Worm (Caenorhabditis elegans) whole organism, early embryonic: Measurements from ENCODE around the gene C10A4.1.

ENCODE experiments used
- B0310.2 ChIP-seq: sonication (generic microtip); optimal IDR thresholded peaks from 2 replicates; lab custom pipeline; 2016; ENCODE audit warnings: mild to moderate bottlenecking, missing genetic modification characterization, missing compliant biosample characterization
- F13C5.2 ChIP-seq: sonication (generic microtip); optimal IDR thresholded peaks from 2 replicates; lab custom pipeline; 2017; ENCODE audit warnings: mild to moderate bottlenecking, missing genetic modification characterization, inconsistent platforms, missing compliant biosample characterization
- aly-1 ChIP-seq: sonication (generic microtip); optimal IDR thresholded peaks from 2 replicates; lab custom pipeline; 2016; ENCODE audit warnings: missing genetic modification characterization, missing compliant biosample characterization
- ama-1 ChIP-seq: fragments of 150-350 bp; optimal IDR thresholded peaks from 2 replicates; lab custom pipeline; 2014
- ceh-13 ChIP-seq: fragments of 200-800 bp; sonication (Bioruptor generic); optimal IDR thresholded peaks from 2 replicates; lab custom pipeline; 2018; ENCODE audit warnings: mild to moderate bottlenecking, missing genetic modification characterization, missing compliant biosample characterization
- ceh-36 ChIP-seq: sonication (generic microtip); optimal IDR thresholded peaks from 2 replicates; lab custom pipeline; 2016; ENCODE audit warnings: missing genetic modification characterization, inconsistent platforms, missing compliant biosample characterization
- ets-7 ChIP-seq: sonication (generic microtip); optimal IDR thresholded peaks from 2 replicates; lab custom pipeline; 2016; ENCODE audit warnings: missing genotype, missing genetic modification characterization, missing compliant biosample characterization
- flt-1 ChIP-seq: fragments of 200-800 bp; sonication (Bioruptor generic); IDR thresholded peaks from 2 replicates; pipeline ENCODE4 v1.3.6; 2022; ENCODE audit warnings: missing genetic modification characterization, missing compliant biosample characterization
- hmbx-1 ChIP-seq: sonication (generic microtip); optimal IDR thresholded peaks from 2 replicates; lab custom pipeline; 2016; ENCODE audit warnings: mild to moderate bottlenecking, missing genetic modification characterization, missing compliant biosample characterization
- hmg-4 ChIP-seq: fragments of 200-800 bp; sonication (Bioruptor generic); optimal IDR thresholded peaks from 2 replicates; lab custom pipeline; 2018; ENCODE audit warnings: mild to moderate bottlenecking, missing genetic modification characterization, missing compliant biosample characterization
- hnd-1 ChIP-seq: sonication (generic microtip); optimal IDR thresholded peaks from 2 replicates; lab custom pipeline; 2016; ENCODE audit warnings: missing genetic modification characterization, missing compliant biosample characterization
- pes-1 ChIP-seq: fragments of 200-800 bp; sonication (Bioruptor generic); IDR thresholded peaks from 2 replicates; pipeline ENCODE4 v1.3.6; 2022; ENCODE audit warnings: missing genetic modification reagents, missing genetic modification characterization, missing compliant biosample characterization
- scrt-1 ChIP-seq: fragments of 200-800 bp; sonication (Bioruptor generic); IDR thresholded peaks from 2 replicates; pipeline ENCODE4 v1.3.6; 2022; ENCODE audit warnings: missing genetic modification characterization, missing compliant biosample characterization
- sea-1 ChIP-seq: fragments of 200-800 bp; sonication (Bioruptor generic); conservative IDR thresholded peaks from 2 replicates; pipeline ENCODE4 v1.3.6; 2022; ENCODE audit warnings: missing genetic modification characterization, missing compliant biosample characterization
- tbx-11 ChIP-seq: fragments of 200-800 bp; sonication (Bioruptor generic); IDR thresholded peaks from 2 replicates; pipeline ENCODE4 v1.3.6; 2022; ENCODE audit warnings: missing genetic modification characterization, missing compliant biosample characterization
- tbx-37 ChIP-seq: fragments of 200-800 bp; sonication (Bioruptor generic); conservative IDR thresholded peaks from 2 replicates; pipeline ENCODE4 v1.3.6; 2022; ENCODE audit warnings: missing genetic modification reagents, missing genetic modification characterization, missing compliant biosample characterization
- tra-4 ChIP-seq: sonication (generic microtip); optimal IDR thresholded peaks from 2 replicates; lab custom pipeline; 2017; ENCODE audit warnings: missing genetic modification characterization, missing compliant biosample characterization

Gene C10A4.1

DNA sequence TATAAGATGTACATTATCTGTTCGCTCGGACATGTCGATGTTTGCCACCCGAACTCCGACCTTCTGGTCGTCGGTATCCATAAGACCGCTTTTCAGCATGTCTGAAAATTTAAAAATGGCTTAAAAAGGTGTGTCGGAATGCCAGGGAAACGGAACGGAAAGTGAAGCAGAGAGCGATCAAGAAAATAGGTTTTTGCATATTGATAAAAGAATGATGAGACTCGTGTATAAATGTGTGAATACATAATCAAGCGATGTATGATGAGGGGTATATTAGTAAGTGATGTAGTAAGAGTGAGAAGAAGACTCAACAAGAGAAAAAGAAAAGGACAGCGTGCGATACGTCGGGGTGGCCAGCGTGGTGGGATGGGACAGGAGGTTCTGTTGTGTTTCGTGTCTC is 26.3 kb downstream of the C10A4.1 start, which contains the start of gene acl-12:
Gene acl-12, minus strand, starts transcription at position 101 of the 400 bp plus-strand sequence.
- no peak for TF ChIP-seq hmbx-1 (tag; lab: Kevin White, UChicago)
- no peak for TF ChIP-seq B0310.2
- no peak for TF ChIP-seq pes-1 (GFP tag; lab: Robert Waterston, UW)
- TF ChIP-seq ets-7 (tag; lab: Kevin White, UChicago): no peak
- TF ChIP-seq aly-1 (tag; lab: Kevin White, UChicago): no peak
- no peak for TF ChIP-seq ceh-13 (GFP tag; lab: Kevin White, UChicago)
- TF ChIP-seq scrt-1 (GFP tag; lab: Robert Waterston, UW): no peak
- TF ChIP-seq sea-1 (GFP tag; lab: Robert Waterston, UW): no peak
- TF ChIP-seq hmg-4 (GFP tag; lab: Kevin White, UChicago): no peak
- TF ChIP-seq F13C5.2 (tag; lab: Kevin White, UChicago): no peak
- TF ChIP-seq tra-4 (tag; lab: Kevin White, UChicago): no peak

DNA sequence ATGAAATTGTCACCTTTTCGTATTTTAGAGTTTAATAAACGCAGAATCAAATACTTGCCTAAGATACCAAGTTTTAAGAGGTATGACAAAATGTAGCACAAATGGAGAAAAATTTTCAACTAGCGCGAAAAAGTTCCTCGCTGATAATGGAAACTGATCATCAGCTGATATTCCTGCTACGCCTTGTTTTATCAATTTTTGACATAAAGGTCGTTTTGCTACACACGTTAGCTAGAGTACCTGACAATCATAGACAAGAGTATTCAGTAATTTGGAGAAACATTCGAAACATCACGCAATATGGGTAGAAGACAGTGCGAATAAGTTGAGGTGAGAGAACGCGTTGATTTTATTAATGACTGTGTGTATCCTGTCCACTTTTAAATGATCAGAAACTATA is 29.6 kb downstream of the C10A4.1 start:
- no peak for TF ChIP-seq pes-1 (GFP tag; lab: Robert Waterston, UW)
- TF ChIP-seq hnd-1 (tag; lab: Kevin White, UChicago): no peak
- TF ChIP-seq tbx-37 (GFP tag; lab: Robert Waterston, UW): no peak
- no peak for TF ChIP-seq B0310.2

DNA sequence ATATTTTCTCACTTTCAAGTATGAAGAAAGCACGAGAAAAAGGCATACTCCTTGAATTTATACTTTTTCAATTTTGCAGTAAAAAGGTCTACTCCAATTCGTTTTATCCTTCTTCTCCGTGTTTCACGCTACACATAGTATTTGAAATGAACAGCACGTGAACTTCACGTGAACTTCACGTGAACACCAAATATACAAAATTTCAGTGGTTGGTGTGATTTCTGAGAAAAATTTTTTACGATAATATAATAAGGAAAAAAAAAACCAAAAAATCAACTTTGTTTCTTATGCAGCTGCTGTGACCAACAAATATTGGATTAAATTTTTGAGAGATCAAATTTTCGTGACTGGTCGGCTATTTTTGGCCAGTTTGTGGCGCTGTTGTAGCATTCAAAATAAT is 30.3 kb downstream of the C10A4.1 start:
- TF ChIP-seq pes-1 (GFP tag; lab: Robert Waterston, UW) (no peak), ceh-36 (tag; lab: Kevin White, UChicago) (no peak), hnd-1 (tag; lab: Kevin White, UChicago) (no peak), ama-1 (lab: Kevin White, UChicago) (no peak), hmg-4 (GFP tag; lab: Kevin White, UChicago) (no peak), F13C5.2 (tag; lab: Kevin White, UChicago) (no peak), B0310.2 (no peak), flt-1 (no peak), tbx-11 (GFP tag; lab: Robert Waterston, UW) (no peak), scrt-1 (GFP tag; lab: Robert Waterston, UW) (no peak), ets-7 (tag; lab: Kevin White, UChicago) (no peak), aly-1 (tag; lab: Kevin White, UChicago) (no peak), ceh-13 (GFP tag; lab: Kevin White, UChicago) (no peak), sea-1 (GFP tag; lab: Robert Waterston, UW) (no peak), tra-4 (tag; lab: Kevin White, UChicago) (no peak), tbx-37 (GFP tag; lab: Robert Waterston, UW) (no peak), hmbx-1 (tag; lab: Kevin White, UChicago) (no peak)

DNA sequence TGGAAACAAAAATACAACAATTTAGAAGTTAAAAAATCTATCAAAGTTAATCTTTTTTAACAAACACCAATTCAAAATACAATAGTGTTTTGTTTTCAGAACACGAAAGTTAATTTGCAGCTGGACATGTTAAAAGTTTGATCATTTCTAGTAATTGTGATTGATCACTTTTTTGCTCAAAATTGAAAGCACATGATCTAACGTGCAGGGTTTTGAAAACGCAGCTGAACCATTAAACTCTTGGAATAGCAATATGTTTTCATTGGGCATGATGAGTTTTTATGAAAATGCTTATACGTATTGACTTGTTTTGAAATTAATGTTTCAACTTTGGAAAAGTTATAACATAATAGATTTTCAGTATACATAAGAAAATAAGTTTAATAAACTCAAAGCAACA is 31.2 kb downstream of the C10A4.1 start:
- TF ChIP-seq F13C5.2 (tag; lab: Kevin White, UChicago) (no peak), tbx-11 (GFP tag; lab: Robert Waterston, UW) (no peak), ets-7 (tag; lab: Kevin White, UChicago) (no peak), hmbx-1 (tag; lab: Kevin White, UChicago) (no peak), tbx-37 (GFP tag; lab: Robert Waterston, UW) (no peak), pes-1 (GFP tag; lab: Robert Waterston, UW) (no peak), sea-1 (GFP tag; lab: Robert Waterston, UW) (no peak), ama-1 (lab: Kevin White, UChicago) (no peak), ceh-13 (GFP tag; lab: Kevin White, UChicago) (no peak), flt-1 (no peak), hnd-1 (tag; lab: Kevin White, UChicago) (no peak)

DNA sequence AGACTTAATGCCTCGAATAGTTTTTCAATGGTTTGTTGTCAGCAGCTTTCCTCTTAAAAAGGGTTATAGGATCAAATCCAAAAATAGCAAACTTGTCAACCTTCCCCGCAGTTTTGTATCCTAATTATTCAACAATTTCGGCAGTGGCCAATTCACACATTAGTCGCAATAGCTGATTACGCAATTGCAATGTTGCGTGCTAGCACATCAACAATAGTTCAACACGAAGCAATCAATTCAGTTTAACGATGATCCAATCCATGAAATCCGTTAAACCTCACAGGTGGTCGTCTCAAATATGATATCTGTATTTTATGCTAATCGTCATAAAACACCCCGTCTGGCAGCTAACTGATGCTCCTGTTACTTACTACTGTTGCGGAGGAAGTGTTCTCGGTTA is 36.4 kb downstream of the C10A4.1 start:
- TF ChIP-seq ceh-13 (GFP tag; lab: Kevin White, UChicago): no peak
- no peak for TF ChIP-seq aly-1 (tag; lab: Kevin White, UChicago)
- no peak for TF ChIP-seq ets-7 (tag; lab: Kevin White, UChicago)
- TF ChIP-seq B0310.2: no peak
- TF ChIP-seq hmg-4 (GFP tag; lab: Kevin White, UChicago): no peak
- TF ChIP-seq tra-4 (tag; lab: Kevin White, UChicago): no peak
- no peak for TF ChIP-seq hnd-1 (tag; lab: Kevin White, UChicago)
- TF ChIP-seq tbx-11 (GFP tag; lab: Robert Waterston, UW): no peak
- TF ChIP-seq ceh-36 (tag; lab: Kevin White, UChicago): no peak
- no peak for TF ChIP-seq F13C5.2 (tag; lab: Kevin White, UChicago)
- TF ChIP-seq pes-1 (GFP tag; lab: Robert Waterston, UW): no peak
- TF ChIP-seq hmbx-1 (tag; lab: Kevin White, UChicago): no peak
- no peak for TF ChIP-seq ama-1 (lab: Kevin White, UChicago)

DNA sequence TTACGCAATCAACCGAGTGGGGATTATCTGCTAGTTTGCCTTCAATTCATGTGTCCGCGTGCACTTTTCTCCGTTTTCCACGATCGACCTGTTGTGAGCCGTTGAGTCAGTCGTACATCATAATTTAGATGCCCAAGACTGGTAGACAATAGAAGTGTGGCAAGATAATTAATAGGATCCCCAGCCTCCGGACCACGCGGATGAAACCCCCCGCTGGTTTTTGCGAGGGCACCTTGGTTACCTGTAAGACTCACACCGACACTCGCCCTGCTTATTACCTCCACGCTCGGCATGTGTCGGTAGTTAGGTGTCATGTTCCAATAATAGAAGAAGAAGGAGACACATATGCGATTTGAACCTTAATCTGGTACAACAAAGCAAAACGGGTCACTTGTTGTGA is 39.8 kb downstream of the C10A4.1 start:
- TF ChIP-seq F13C5.2 (tag; lab: Kevin White, UChicago) (no peak), hmg-4 (GFP tag; lab: Kevin White, UChicago) (peak; percentile 16)

DNA sequence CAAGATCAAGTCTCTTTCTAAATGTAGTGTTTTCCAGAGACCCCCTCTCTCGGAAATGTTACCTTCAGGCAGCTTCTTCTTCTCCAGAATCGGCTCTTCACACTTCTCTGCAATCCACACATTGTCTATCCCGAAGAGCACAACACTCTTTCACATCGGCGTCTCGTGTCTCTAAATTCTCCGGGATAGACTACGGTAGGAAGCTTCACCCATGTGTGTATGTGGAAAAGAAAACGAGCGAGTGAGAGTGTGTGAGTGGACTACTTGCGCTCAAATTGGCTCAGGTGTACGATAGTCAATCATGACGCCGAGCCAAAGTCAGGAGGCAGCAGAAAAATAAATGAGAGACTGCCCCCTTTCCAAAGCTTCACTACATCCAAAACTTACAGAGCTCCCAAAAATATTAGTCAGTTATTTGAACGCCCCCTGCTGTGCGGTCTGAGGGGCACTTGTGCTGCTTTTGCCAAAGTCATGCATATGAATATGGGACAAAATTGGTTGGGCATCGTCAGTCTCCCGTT is 41.0 kb downstream of the C10A4.1 start:
- no peak for TF ChIP-seq ets-7 (tag; lab: Kevin White, UChicago)
- peak; percentile 10 for TF ChIP-seq ama-1 (lab: Kevin White, UChicago)

DNA sequence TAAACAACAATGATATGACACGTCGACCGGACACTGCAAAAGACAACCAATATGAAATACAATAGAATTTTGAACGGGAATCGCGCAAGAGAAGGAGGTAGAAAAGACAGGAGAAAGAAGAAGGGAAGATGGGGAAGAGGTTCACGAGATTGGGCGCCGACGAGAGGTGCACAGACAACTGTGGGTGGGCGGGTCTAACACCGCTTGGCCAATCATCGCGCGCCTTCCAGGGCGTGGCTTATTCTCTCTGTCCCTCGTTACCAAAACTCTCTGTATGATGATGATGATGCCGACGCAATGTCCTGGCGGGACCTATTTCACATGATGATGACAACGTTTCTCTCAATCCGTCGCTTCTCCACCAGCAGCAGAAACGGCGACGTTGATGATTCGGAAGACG is 44.3 kb downstream of the C10A4.1 start:
- no peak for TF ChIP-seq flt-1
- TF ChIP-seq hmg-4 (GFP tag; lab: Kevin White, UChicago): peak; percentile 13
- 0 out of 2 replicates have a peak, but pooled peaks have one; percentile 33 for TF ChIP-seq scrt-1 (GFP tag; lab: Robert Waterston, UW)
- TF ChIP-seq hmbx-1 (tag; lab: Kevin White, UChicago): no peak
- TF ChIP-seq pes-1 (GFP tag; lab: Robert Waterston, UW): no peak
